Worm (Caenorhabditis elegans) whole organism, early embryonic: ENCODE measurements around the gene txdc-9.

ENCODE experiments used
- F13C5.2 ChIP-seq: sonication (generic microtip); optimal IDR thresholded peaks from 2 replicates; lab custom pipeline; 2017; ENCODE audit warnings: mild to moderate bottlenecking, missing genetic modification characterization, inconsistent platforms, missing compliant biosample characterization
- ama-1 ChIP-seq: fragments of 150-350 bp; optimal IDR thresholded peaks from 2 replicates; lab custom pipeline; 2014
- flt-1 ChIP-seq: fragments of 200-800 bp; sonication (Bioruptor generic); IDR thresholded peaks from 2 replicates; pipeline ENCODE4 v1.3.6; 2022; ENCODE audit warnings: missing genetic modification characterization, missing compliant biosample characterization
- hmbx-1 ChIP-seq: sonication (generic microtip); optimal IDR thresholded peaks from 2 replicates; lab custom pipeline; 2016; ENCODE audit warnings: mild to moderate bottlenecking, missing genetic modification characterization, missing compliant biosample characterization
- hmg-4 ChIP-seq: fragments of 200-800 bp; sonication (Bioruptor generic); optimal IDR thresholded peaks from 2 replicates; lab custom pipeline; 2018; ENCODE audit warnings: mild to moderate bottlenecking, missing genetic modification characterization, missing compliant biosample characterization
- pes-1 ChIP-seq: fragments of 200-800 bp; sonication (Bioruptor generic); IDR thresholded peaks from 2 replicates; pipeline ENCODE4 v1.3.6; 2022; ENCODE audit warnings: missing genetic modification reagents, missing genetic modification characterization, missing compliant biosample characterization
- scrt-1 ChIP-seq: fragments of 200-800 bp; sonication (Bioruptor generic); IDR thresholded peaks from 2 replicates; pipeline ENCODE4 v1.3.6; 2022; ENCODE audit warnings: missing genetic modification characterization, missing compliant biosample characterization
- tra-4 ChIP-seq: sonication (generic microtip); optimal IDR thresholded peaks from 2 replicates; lab custom pipeline; 2017; ENCODE audit warnings: missing genetic modification characterization, missing compliant biosample characterization

- TF ChIP-seq ama-1 (lab: Kevin White, UChicago): no peak
- no peak for TF ChIP-seq pes-1
- TF ChIP-seq hmbx-1 (tag; lab: Kevin White, UChicago): no peak
- no peak for TF ChIP-seq F13C5.2 (tag; lab: Kevin White, UChicago)
- TF ChIP-seq hmg-4 (GFP tag; lab: Kevin White, UChicago): no peak
- no peak for TF ChIP-seq flt-1 (GFP tag; lab: Robert Waterston, UW)
- TF ChIP-seq scrt-1 (GFP tag; lab: Robert Waterston, UW): no peak
- no peak for TF ChIP-seq tra-4 (tag; lab: Kevin White, UChicago)
Measured at ce11 chrIII:6389533-6389932, 42.4 kb upstream of the txdc-9 start, which contains the start of gene C16A3.2.
